Worm (Caenorhabditis elegans): ENCODE data around the gene hsp-110.
A peak's percentile ranks its signal among the peaks of the same experiment; 100 is the strongest.

Gene hsp-110

DNA sequence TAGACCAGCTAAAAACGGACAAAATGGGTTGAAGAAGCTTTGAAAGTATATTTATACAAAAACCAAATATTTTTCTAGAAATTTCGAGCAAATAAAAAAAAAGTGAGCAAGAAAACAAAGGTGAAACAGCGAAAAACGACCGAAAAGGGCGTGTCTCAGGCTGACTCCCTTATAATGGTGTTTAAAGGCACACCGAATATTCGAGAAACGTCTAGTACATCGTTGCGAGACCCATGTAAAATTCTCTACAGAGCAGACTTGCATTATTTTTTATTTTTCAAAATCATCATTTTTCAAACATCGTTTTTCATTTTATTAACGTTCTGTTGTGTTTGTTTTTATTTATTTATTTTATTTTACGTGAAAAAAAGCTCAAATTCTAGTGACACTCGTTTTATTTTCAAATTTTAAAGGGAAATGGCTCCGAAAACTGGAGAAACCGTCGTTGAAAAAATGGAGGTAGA is 263 bp upstream of the hsp-110 start, which contains the start of gene rpn-3 (continued):
- peak; percentile 84 for TF ChIP-seq unc-42 (tag; optimal IDR thresholded peaks at IDR 0.05)
- peak; percentile 79 for TF ChIP-seq ceh-18 (tag; optimal IDR thresholded peaks at IDR 0.05)
- no peak for TF ChIP-seq mec-3 (tag; optimal IDR thresholded peaks at IDR 0.05; ENCODE audit: borderline replicate concordance)
- peak; percentile 84 for TF ChIP-seq ceh-34 (tag; optimal IDR thresholded peaks at IDR 0.05)
- peak; percentile 53 for TF ChIP-seq ttx-3 (tag; optimal IDR thresholded peaks at IDR 0.05)
- TF ChIP-seq fkh-10 (GFP tag; optimal IDR thresholded peaks at IDR 0.05), result no peak

DNA sequence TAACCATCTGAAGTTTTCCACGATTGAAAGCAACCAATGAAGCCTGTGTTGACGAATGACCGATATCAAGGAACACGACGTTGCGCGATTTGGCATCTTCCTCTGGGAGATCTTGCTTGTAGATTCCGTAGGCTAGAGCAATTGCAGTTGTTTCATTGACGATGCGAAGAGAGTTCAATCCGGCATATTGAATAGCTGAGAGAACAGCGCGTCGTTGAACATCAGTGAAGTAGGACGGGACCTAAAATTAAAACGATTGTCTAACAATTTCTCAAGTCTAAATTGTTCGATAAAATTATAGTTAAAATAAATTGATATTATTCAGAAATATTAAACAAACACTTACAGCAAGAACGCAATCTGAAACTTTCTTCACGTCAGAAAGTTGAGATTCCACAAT is 648 bp downstream of the hsp-110 start:
- TF ChIP-seq C38D4.7 (GFP tag; optimal IDR thresholded peaks at IDR 0.05) (no peak), ceh-24 (tag; optimal IDR thresholded peaks at IDR 0.05) (no peak), elt-4 (tag; optimal IDR thresholded peaks at IDR 0.05) (no peak), hlh-6 (tag; optimal IDR thresholded peaks at IDR 0.05) (no peak), pax-1 (tag; optimal IDR thresholded peaks at IDR 0.05) (no peak)

DNA sequence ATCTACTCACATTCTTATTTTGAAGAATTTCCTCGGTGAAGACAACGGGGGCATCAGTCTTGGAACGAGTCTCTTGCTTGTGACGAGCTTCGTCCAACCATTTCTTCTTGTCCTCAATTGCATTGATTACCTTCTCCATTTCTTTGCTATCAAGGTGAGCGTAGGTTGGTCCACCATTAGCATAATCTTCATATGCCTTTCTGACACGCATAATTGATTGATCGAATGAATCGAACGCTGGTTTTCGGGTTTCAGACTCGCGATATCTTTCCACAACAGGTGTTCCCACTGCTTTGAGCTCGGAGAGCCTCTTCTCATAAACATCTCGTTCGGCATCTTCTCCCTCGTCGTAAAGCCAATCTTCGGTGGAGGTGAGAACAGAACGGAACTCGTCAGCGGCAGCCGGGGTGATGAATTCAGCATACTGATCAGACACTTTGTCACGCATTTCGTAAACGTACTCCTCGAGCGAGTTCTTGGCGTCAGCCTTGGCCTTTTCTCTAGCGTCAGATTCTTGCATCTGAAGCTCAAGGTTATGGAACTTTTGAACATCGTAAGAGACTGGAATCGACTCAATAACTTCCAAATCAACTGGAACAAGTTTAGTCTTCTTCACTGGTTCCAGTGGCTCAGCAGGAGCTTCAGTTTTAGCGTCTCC is 2.1 kb downstream of the hsp-110 start:
- TF ChIP-seq lim-6 (tag; optimal IDR thresholded peaks at IDR 0.05), result no peak
- TF ChIP-seq C08G9.2 (tag; optimal IDR thresholded peaks at IDR 0.05), result no peak
- TF ChIP-seq ahr-1 (tag; optimal IDR thresholded peaks at IDR 0.05), result no peak
- TF ChIP-seq pha-2 (tag; optimal IDR thresholded peaks at IDR 0.05), result no peak
- TF ChIP-seq odd-2 (tag; optimal IDR thresholded peaks at IDR 0.05), result no peak
- TF ChIP-seq ceh-30 (tag; optimal IDR thresholded peaks at IDR 0.05), result no peak
- TF ChIP-seq zip-5 (tag; optimal IDR thresholded peaks at IDR 0.05), result no peak
- TF ChIP-seq F13H6.1 (tag; optimal IDR thresholded peaks at IDR 0.05), result no peak
- no peak for TF ChIP-seq ceh-19 (GFP tag; optimal IDR thresholded peaks at IDR 0.05)
- TF ChIP-seq T23F11.4 (GFP tag; optimal IDR thresholded peaks at IDR 0.05), result no peak
- no peak for TF ChIP-seq ceh-14 (tag; optimal IDR thresholded peaks at IDR 0.05)
- TF ChIP-seq pat-9 (tag; optimal IDR thresholded peaks at IDR 0.05), result no peak
- no peak for TF ChIP-seq sdc-2 (tag; optimal IDR thresholded peaks at IDR 0.05)
- TF ChIP-seq nhr-11 (tag; optimal IDR thresholded peaks at IDR 0.05), result no peak

DNA sequence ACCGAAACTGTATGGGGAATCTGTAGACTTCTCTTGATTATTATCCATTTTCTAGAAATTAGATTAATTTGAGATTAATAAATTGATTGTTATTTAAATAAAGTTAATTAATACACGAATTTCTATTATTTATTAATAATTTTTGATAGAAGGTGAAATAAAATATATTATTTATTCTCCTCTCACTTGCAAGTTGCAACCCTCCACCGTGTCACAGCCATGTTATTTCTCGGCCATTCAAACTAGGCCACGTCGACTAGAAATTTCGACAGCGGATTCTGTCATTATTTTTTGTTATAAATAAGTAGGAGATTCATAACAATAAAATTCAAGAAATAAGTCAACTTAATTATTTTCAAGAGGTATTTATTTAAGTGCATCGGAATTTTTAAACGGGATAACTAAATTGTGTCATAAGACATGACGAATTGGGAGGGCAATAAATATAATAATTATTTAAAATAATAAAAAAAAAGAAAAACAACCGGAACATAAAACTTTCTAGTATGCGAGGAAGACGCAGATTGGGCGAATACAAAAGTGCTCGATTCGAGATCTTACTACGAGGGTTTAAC is 3.1 kb downstream of the hsp-110 start, which contains the start of gene ufbp-1:
Gene ufbp-1 (minus strand): TSS at position 51 of the 575 bp plus-strand sequence.
- TF ChIP-seq ceh-30 (tag; optimal IDR thresholded peaks at IDR 0.05) (peak; percentile 82), nfya-1 (tag; optimal IDR thresholded peaks at IDR 0.05) (peak; percentile 22), dmd-4 (tag; optimal IDR thresholded peaks at IDR 0.05; ENCODE audit: borderline replicate concordance) (no peak)

- no peak for TF ChIP-seq pha-4 (tag; optimal IDR thresholded peaks at IDR 0.05)
- TF ChIP-seq tbx-2 (tag; optimal IDR thresholded peaks at IDR 0.05), result no peak
- TF ChIP-seq pros-1 (tag; optimal IDR thresholded peaks at IDR 0.05), result no peak
- no peak for TF ChIP-seq ahr-1 (tag; optimal IDR thresholded peaks at IDR 0.05)
- TF ChIP-seq zip-5 (tag; optimal IDR thresholded peaks at IDR 0.05), result no peak
- no peak for TF ChIP-seq odd-2 (tag; optimal IDR thresholded peaks at IDR 0.05)
- no peak for TF ChIP-seq ztf-16 (tag; optimal IDR thresholded peaks at IDR 0.05)
- no peak for TF ChIP-seq ceh-18 (tag; optimal IDR thresholded peaks at IDR 0.05)
- TF ChIP-seq npax-4 (tag; optimal IDR thresholded peaks at IDR 0.05), result no peak
- no peak for TF ChIP-seq ceh-48 (tag; optimal IDR thresholded peaks at IDR 0.05)
- no peak for TF ChIP-seq ama-1 (optimal IDR thresholded peaks at IDR 0.05)
- no peak for TF ChIP-seq gmeb-2 (tag; optimal IDR thresholded peaks at IDR 0.05)
- TF ChIP-seq rnt-1 (tag; optimal IDR thresholded peaks at IDR 0.05), result no peak
- TF ChIP-seq hlh-15 (tag; optimal IDR thresholded peaks at IDR 0.05), result no peak
- TF ChIP-seq tbx-7 (tag; optimal IDR thresholded peaks at IDR 0.05), result no peak
- TF ChIP-seq ceh-2 (tag; optimal IDR thresholded peaks at IDR 0.05), result no peak
- TF ChIP-seq unc-42 (tag; optimal IDR thresholded peaks at IDR 0.05), result no peak
These were observed 7.4 kb downstream of the hsp-110 start, which contains the start of gene pqn-96 for ce11 chrIII:8439312-8439711. Gene pqn-96 (minus strand): TSS chrIII:8439412.
